Worm (Caenorhabditis elegans): Measurements from ENCODE around the gene K01A12.2.

The K01A12.2 gene

ce11 chrX:8584825-8585384 is 28.2 kb upstream of the K01A12.2 start:
- TF ChIP-seq snu-23 (GFP tag; optimal IDR thresholded peaks at IDR 0.05): peak; percentile 32
- TF ChIP-seq nhr-85 (tag): peak; percentile 90
- no peak for TF ChIP-seq mdl-1 (tag; optimal IDR thresholded peaks at IDR 0.05)
- no peak for TF ChIP-seq pax-3 (tag; optimal IDR thresholded peaks at IDR 0.05)
- no peak for TF ChIP-seq nhr-28 (tag; optimal IDR thresholded peaks at IDR 0.05)
- no peak for TF ChIP-seq lir-3 (tag; optimal IDR thresholded peaks at IDR 0.05; ENCODE audit: poor library complexity)
- no peak for TF ChIP-seq alr-1 (tag; optimal IDR thresholded peaks at IDR 0.05; ENCODE audit: borderline replicate concordance)
- peak; percentile 21 for TF ChIP-seq nhr-20 (tag; optimal IDR thresholded peaks at IDR 0.05)
- TF ChIP-seq nhr-71 (tag; optimal IDR thresholded peaks at IDR 0.05): peak; percentile 13
- no peak for TF ChIP-seq ceh-8 (GFP tag; optimal IDR thresholded peaks at IDR 0.05)
- TF ChIP-seq mep-1 (tag; optimal IDR thresholded peaks at IDR 0.05): peak; percentile 36
- TF ChIP-seq lin-14 (GFP tag; optimal IDR thresholded peaks at IDR 0.05): peak; percentile 62
- TF ChIP-seq unc-30 (tag; optimal IDR thresholded peaks at IDR 0.05): no peak
- no peak for TF ChIP-seq ceh-90 (tag; optimal IDR thresholded peaks at IDR 0.05)
- no peak for TF ChIP-seq blmp-1 (tag; optimal IDR thresholded peaks at IDR 0.05)
- TF ChIP-seq Y116A8C.19 (tag; optimal IDR thresholded peaks at IDR 0.05; ENCODE audit: borderline replicate concordance): no peak
- no peak for TF ChIP-seq irx-1 (tag; optimal IDR thresholded peaks at IDR 0.05)
- peak; percentile 13 for TF ChIP-seq rnt-1 (tag; optimal IDR thresholded peaks at IDR 0.05)
- peak in 1 of 6 experiments; percentile 19 for TF ChIP-seq elt-3 (tag; optimal IDR thresholded peaks at IDR 0.05)
- TF ChIP-seq nhr-19 (GFP tag; conservative IDR thresholded peaks at IDR 0.05): 0 out of 2 replicates have a peak, but pooled peaks have one; percentile 2

- TF ChIP-seq elt-3 (tag; optimal IDR thresholded peaks at IDR 0.05) (peak in 1 of 6 experiments; percentile 6), pqm-1 (tag; optimal IDR thresholded peaks at IDR 0.05) (no peak)
Measured at ce11 chrX:8585837-8586236, 27.3 kb upstream of the K01A12.2 start, which contains the start of gene F18E9.3. F18E9.3 (plus strand) TSS chrX:8586147.

- TF ChIP-seq lir-3 (tag; optimal IDR thresholded peaks at IDR 0.05; ENCODE audit: poor library complexity) (no peak), lin-14 (GFP tag; optimal IDR thresholded peaks at IDR 0.05) (no peak), fos-1 (tag; optimal IDR thresholded peaks at IDR 0.05) (no peak), rnt-1 (tag; optimal IDR thresholded peaks at IDR 0.05) (no peak), grh-1 (GFP tag; IDR thresholded peaks at IDR 0.05) (no peak), C34B4.2 (tag; optimal IDR thresholded peaks at IDR 0.05) (no peak), zip-4 (GFP tag; optimal IDR thresholded peaks at IDR 0.05) (no peak), blmp-1 (tag; optimal IDR thresholded peaks at IDR 0.05) (no peak), nhr-85 (tag) (no peak), egl-13 (tag; optimal IDR thresholded peaks at IDR 0.05) (no peak), nhr-84 (tag; optimal IDR thresholded peaks at IDR 0.05) (no peak), aha-1 (tag; optimal IDR thresholded peaks at IDR 0.05) (no peak), vab-15 (tag; optimal IDR thresholded peaks at IDR 0.05) (no peak), ceh-8 (GFP tag; optimal IDR thresholded peaks at IDR 0.05) (no peak), nhr-28 (tag; optimal IDR thresholded peaks at IDR 0.05) (no peak), ets-5 (GFP tag; IDR thresholded peaks at IDR 0.05) (no peak), swsn-7 (tag; optimal IDR thresholded peaks at IDR 0.05) (no peak)
Measured at ce11 chrX:8592881-8593280, 20.3 kb upstream of the K01A12.2 start, which contains the start of gene nlp-7. nlp-7 (plus strand) TSS chrX:8593181.

- TF ChIP-seq ceh-90 (tag; optimal IDR thresholded peaks at IDR 0.05) (no peak), lir-3 (tag; optimal IDR thresholded peaks at IDR 0.05; ENCODE audit: poor library complexity) (no peak), rnt-1 (tag; optimal IDR thresholded peaks at IDR 0.05) (no peak), elt-3 (tag; optimal IDR thresholded peaks at IDR 0.05) (no peak), mep-1 (tag; optimal IDR thresholded peaks at IDR 0.05) (no peak), nhr-71 (tag; optimal IDR thresholded peaks at IDR 0.05) (no peak), fos-1 (tag; optimal IDR thresholded peaks at IDR 0.05) (no peak), nhr-85 (tag) (no peak), ztf-11 (tag; optimal IDR thresholded peaks at IDR 0.05) (no peak), hlh-17 (GFP tag; optimal IDR thresholded peaks at IDR 0.05; ENCODE audit: borderline replicate concordance) (no peak), isw-1 (GFP tag; IDR thresholded peaks at IDR 0.05) (no peak), lin-15B (tag; optimal IDR thresholded peaks at IDR 0.05) (no peak), snpc-4 (tag; optimal IDR thresholded peaks at IDR 0.05) (no peak)
Measured at ce11 chrX:8597647-8598046, 15.5 kb upstream of the K01A12.2 start, which contains the start of gene F18E9.7. F18E9.7 (minus strand) TSS chrX:8597747.

Measured in whole organism, L1 larva.